Worm (Caenorhabditis elegans) whole organism, late embryonic: Measurements from ENCODE around the gene ttr-30.

ENCODE experiments used
- nhr-11 ChIP-seq: fragments of 150-350 bp; optimal IDR thresholded peaks from 2 replicates; lab custom pipeline; 2014; ENCODE audit warnings: missing biosample characterization, missing genetic modification characterization
- pag-3 ChIP-seq: sonication (generic microtip); optimal IDR thresholded peaks from 2 replicates; lab custom pipeline; 2016; ENCODE audit warnings: missing compliant biosample characterization, missing genetic modification characterization, borderline replicate concordance

- TF ChIP-seq nhr-11 (tag; lab: Kevin White, UChicago) (no peak), pag-3 (tag; lab: Kevin White, UChicago) (no peak)
These were observed 9.6 kb downstream of the ttr-30 start for ce11 chrX:7340394-7340793.
